Worm (Caenorhabditis elegans) whole organism, L3 larva: ENCODE data around the gene C03B1.10.

Experiments
- ZK546.5 ChIP-seq: sonication (generic microtip); optimal IDR thresholded peaks from 2 replicates; lab custom pipeline; 2017; ENCODE audit warnings: missing biosample characterization, missing genetic modification characterization
- ceh-82 ChIP-seq: fragments of 150-350 bp; optimal IDR thresholded peaks from 2 replicates; lab custom pipeline; 2014; ENCODE audit warnings: missing biosample characterization, missing genetic modification characterization
- egl-27 ChIP-seq: sonication (generic microtip); optimal IDR thresholded peaks from 4 replicates; lab custom pipeline; 2017; ENCODE audit warnings: missing biosample characterization, missing genetic modification reagents, missing genetic modification characterization
- fkh-10 ChIP-seq: sonication (generic microtip); optimal IDR thresholded peaks from 2 replicates; lab custom pipeline; 2017; ENCODE audit warnings: missing biosample characterization, missing genetic modification reagents, missing genetic modification characterization
- lin-15B ChIP-seq: fragments of 150-350 bp; optimal IDR thresholded peaks from 2 replicates; lab custom pipeline; 2014; ENCODE audit warnings: missing biosample characterization, missing genetic modification characterization
- mdl-1 ChIP-seq: fragments of 150-350 bp; optimal IDR thresholded peaks from 2 replicates; lab custom pipeline; 2014; ENCODE audit warnings: missing biosample characterization, missing genetic modification characterization
- nhr-25 ChIP-seq: sonication (generic microtip); optimal IDR thresholded peaks from 2 replicates; lab custom pipeline; 2017; ENCODE audit warnings: missing biosample characterization, missing genetic modification characterization
- nhr-43 ChIP-seq: sonication (generic microtip); optimal IDR thresholded peaks from 2 replicates; lab custom pipeline; 2016; ENCODE audit warnings: mild to moderate bottlenecking, missing genetic modification characterization, missing compliant biosample characterization; ENCODE audit not compliant: poor library complexity, severe bottlenecking
- pqm-1 ChIP-seq: fragments of 150-350 bp; optimal IDR thresholded peaks from 2 replicates; lab custom pipeline; 2017; ENCODE audit warnings: missing biosample characterization, missing genetic modification characterization, inconsistent platforms
- unc-62 ChIP-seq: fragments of 150-350 bp; sonication (generic microtip); optimal IDR thresholded peaks from 4 replicates; lab custom pipeline; 2014; ENCODE audit warnings: missing biosample characterization, missing genetic modification reagents, missing genetic modification characterization
- zag-1 ChIP-seq: fragments of 150-350 bp; optimal IDR thresholded peaks from 2 replicates; lab custom pipeline; 2014; ENCODE audit warnings: missing biosample characterization, missing genetic modification characterization

DNA sequence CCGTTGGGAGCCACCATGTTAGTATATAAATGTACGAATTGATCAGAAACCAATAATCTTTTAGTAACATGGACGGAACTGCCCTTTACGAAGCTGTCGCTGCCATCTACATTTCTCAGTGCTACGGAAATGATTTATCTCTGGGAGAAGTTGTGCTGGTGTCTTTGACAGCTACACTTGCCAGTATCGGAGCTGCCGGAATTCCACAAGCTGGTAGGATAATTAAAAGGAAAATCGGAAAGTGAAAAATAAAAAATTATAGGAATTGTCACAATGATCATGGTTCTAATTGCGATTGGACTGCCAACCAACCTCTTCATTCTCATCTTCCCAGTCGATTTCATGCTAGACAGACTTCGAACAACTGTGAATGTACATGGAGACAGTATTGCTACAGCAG is 48.2 kb upstream of the C03B1.10 start:
- no peak for TF ChIP-seq mdl-1 (tag; lab: Kevin White, UChicago)
- no peak for TF ChIP-seq ZK546.5
- no peak for TF ChIP-seq egl-27
- no peak for TF ChIP-seq zag-1 (tag; lab: Kevin White, UChicago)
- no peak for TF ChIP-seq nhr-43 (tag; lab: Kevin White, UChicago)
- no peak for TF ChIP-seq pqm-1 (tag; lab: Kevin White, UChicago)
- TF ChIP-seq fkh-10 (GFP tag; lab: Kevin White, UChicago), result no peak
- no peak for TF ChIP-seq ceh-82 (tag; lab: Kevin White, UChicago)
- TF ChIP-seq unc-62, result no peak
- no peak for TF ChIP-seq lin-15B (tag; lab: Kevin White, UChicago)
- no peak for TF ChIP-seq nhr-25
